Fruit fly (Drosophila melanogaster): ENCODE measurements around the gene CG6996.

DNA sequence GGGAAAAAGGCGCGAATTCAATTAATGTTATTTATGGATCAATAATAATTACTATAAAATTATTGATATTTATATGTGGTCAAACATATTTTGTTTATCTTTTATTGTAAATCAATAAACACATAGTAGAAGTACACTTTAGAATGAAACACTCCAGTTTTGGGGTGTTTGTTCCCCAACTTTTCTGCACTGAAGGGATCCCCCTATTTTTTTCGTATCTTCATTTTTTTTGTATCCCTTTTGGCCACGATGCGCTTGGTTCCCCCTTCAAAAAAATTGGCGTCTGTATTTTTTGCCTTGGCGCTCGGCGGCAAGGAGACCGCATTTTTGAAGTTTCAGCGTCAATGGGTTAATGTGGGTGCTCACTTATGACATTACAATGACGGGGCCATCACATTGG lies 33.4 kb downstream of the CG6996 start, which contains the start of gene Clc:
- TF ChIP-seq Dip3 (GFP tag; optimal IDR thresholded peaks at IDR 0.05) = no peak
- TF ChIP-seq vfl (GFP tag; optimal IDR thresholded peaks at IDR 0.05) = no peak
- no peak for TF ChIP-seq inv (GFP tag; IDR thresholded peaks at IDR 0.05; ENCODE audit: partially characterized antibody)
- no peak for TF ChIP-seq usp (GFP tag; optimal IDR thresholded peaks at IDR 0.05)
- TF ChIP-seq CG4854 (GFP tag; optimal IDR thresholded peaks at IDR 0.05) = no peak

Measured in whole organism, embryonic.